Fruit fly (Drosophila melanogaster): ENCODE data around the gene Sfmbt.

dm6 chr2L:13157903-13158302 is 18.7 kb downstream of the Sfmbt start:
- TF ChIP-seq cas (GFP tag; IDR thresholded peaks at IDR 0.05) (no peak), Elba2 (GFP tag; optimal IDR thresholded peaks at IDR 0.05) (peak; percentile 15), CG18476 (GFP tag; optimal IDR thresholded peaks at IDR 0.05) (no peak)
